Worm (Caenorhabditis elegans): ENCODE data around the gene F58G1.7.

DNA sequence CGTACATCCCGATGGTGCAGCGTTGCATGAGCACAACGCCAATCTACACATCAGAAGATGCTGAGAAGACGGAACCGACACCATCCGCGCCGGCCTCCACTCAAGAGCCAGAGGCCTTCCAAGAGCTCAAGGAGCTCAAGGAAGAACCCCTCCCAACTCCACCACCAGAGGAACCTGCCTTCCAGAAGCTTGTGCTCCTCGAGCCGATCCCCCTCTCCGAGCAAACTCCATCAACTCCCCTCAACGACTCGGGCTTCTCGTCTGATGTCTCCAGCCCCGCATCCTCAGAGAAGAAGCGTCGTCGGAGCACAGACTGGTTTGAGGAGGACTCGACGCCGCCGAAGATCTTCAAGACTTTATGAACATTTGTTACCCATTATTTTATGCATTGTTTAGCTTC, 44.1 kb upstream of the F58G1.7 start:
- TF ChIP-seq lin-38 (GFP tag; IDR thresholded peaks at IDR 0.05): no peak
- TF ChIP-seq pha-4 (GFP tag; IDR thresholded peaks at IDR 0.05): no peak
- no peak for TF ChIP-seq pha-4 (tag; optimal IDR thresholded peaks at IDR 0.05)
- no peak for TF ChIP-seq ama-1 (optimal IDR thresholded peaks at IDR 0.05)
- TF ChIP-seq zfp-2 (tag; optimal IDR thresholded peaks at IDR 0.05): no peak
- TF ChIP-seq snpc-4 (tag; optimal IDR thresholded peaks at IDR 0.05): no peak
- no peak for TF ChIP-seq nhr-77 (tag; optimal IDR thresholded peaks at IDR 0.05)
- no peak for TF ChIP-seq fos-1 (tag; optimal IDR thresholded peaks at IDR 0.05)
- no peak for TF ChIP-seq zag-1 (tag; optimal IDR thresholded peaks at IDR 0.05)
- no peak for TF ChIP-seq nhr-11 (tag; optimal IDR thresholded peaks at IDR 0.05)
- TF ChIP-seq daf-8 (GFP tag; IDR thresholded peaks at IDR 0.05): no peak
- TF ChIP-seq saeg-2 (GFP tag; IDR thresholded peaks at IDR 0.05): no peak
- no peak for TF ChIP-seq unc-39 (tag; optimal IDR thresholded peaks at IDR 0.05)

All from whole organism, L4 larva.